Worm (Caenorhabditis elegans): Measurements from ENCODE around the gene F54B3.4.
A peak's percentile ranks its signal among the peaks of the same experiment; 100 is the strongest.

Gene F54B3.4

DNA sequence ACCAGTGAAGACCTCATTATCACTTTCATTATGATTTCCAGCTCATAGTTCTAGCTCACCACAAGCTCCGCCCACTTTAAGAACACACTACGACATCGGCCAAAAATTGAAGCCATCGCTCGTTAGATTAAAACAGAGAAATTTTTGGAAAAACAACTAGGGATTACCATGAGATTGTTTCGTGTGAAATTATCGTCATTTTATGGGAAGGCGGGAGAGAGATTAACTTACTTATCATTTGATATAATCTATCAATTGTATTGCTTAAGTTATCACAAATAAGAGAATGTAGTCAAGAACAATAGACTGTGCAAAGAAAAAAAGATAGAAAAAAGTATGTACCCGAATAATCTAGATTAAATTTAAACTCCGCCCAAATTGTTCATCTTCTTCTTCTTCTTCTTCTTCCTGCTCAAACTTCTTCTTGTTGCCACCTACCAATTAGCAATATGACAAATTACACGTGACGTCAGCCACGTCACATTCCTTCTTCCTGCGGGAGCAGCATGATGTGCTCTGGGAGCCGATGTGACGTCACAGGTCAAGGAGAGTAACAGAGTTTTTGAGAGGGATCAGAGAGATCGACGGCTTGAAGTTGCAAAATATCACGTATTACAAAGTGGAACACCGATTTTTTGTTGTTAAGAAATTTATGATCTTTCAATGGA lies 29.2 kb upstream of the F54B3.4 start, which contains the start of gene nep-26:
TSS of gene nep-26 (minus strand) at position 51 of the 668 bp plus-strand sequence.
- TF ChIP-seq zip-8 (tag; optimal IDR thresholded peaks at IDR 0.05) (peak; percentile 16), unc-62 (GFP tag; optimal IDR thresholded peaks at IDR 0.05) (peak; percentile 54), nhr-12 (tag; optimal IDR thresholded peaks at IDR 0.05) (no peak), ces-1 (GFP tag; optimal IDR thresholded peaks at IDR 0.05) (no peak)

DNA sequence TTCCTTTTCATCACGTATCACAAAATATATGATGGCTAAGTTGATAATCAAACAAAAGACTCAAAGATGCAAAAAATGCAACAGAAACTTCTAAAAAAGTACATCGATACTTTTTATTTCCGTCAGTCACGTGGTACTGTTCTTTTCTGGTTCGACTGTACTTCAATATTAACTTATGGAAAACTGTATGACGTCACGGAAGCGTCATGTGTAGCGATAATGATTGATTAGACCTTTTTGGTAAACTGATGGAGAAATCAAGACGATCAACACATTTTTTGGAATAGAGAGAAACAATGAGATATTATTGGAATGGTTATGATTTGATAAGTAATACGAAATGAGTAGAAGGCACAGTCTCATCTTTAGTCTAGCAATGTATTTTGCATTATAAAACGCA lies 23.3 kb upstream of the F54B3.4 start:
- TF ChIP-seq sptf-1 (tag; optimal IDR thresholded peaks at IDR 0.05) (no peak), lsy-2 (tag; optimal IDR thresholded peaks at IDR 0.05) (no peak), snpc-4 (tag; optimal IDR thresholded peaks at IDR 0.05) (no peak), pha-4 (tag; optimal IDR thresholded peaks at IDR 0.05) (no peak), sem-2 (GFP tag; optimal IDR thresholded peaks at IDR 0.05) (no peak), ces-1 (GFP tag; optimal IDR thresholded peaks at IDR 0.05) (no peak), nhr-237 (tag; optimal IDR thresholded peaks at IDR 0.05) (no peak), ceh-43 (GFP tag; optimal IDR thresholded peaks at IDR 0.05) (no peak), nhr-12 (tag; optimal IDR thresholded peaks at IDR 0.05) (no peak), ztf-11 (tag; optimal IDR thresholded peaks at IDR 0.05) (no peak), elt-3 (tag; optimal IDR thresholded peaks at IDR 0.05) (no peak), nhr-28 (tag; optimal IDR thresholded peaks at IDR 0.05) (no peak), ceh-39 (tag; optimal IDR thresholded peaks at IDR 0.05) (no peak), drap-1 (GFP tag; optimal IDR thresholded peaks at IDR 0.05) (no peak), flh-1 (GFP tag; optimal IDR thresholded peaks at IDR 0.05) (no peak), tbx-8 (GFP tag; optimal IDR thresholded peaks at IDR 0.05) (no peak), nhr-76 (tag; optimal IDR thresholded peaks at IDR 0.05) (no peak)

DNA sequence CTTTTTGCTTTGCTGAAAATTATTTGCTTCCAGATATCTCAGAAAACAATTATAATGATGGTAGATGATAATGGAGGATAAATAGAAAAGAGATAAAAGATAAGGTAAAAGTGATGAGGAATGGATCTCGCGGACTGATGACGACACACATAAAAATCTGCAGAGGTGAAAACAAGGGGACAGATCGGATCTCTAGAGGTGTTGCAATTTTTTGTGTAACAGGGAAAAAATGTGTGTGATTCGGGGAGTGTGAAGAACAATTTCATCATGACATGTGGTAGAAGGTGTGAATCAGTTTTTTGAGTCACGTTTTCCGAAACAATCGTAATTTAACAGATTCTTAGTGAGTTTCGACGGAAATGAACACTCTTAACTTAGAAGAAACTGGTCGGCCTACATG lies 17.9 kb upstream of the F54B3.4 start:
- TF ChIP-seq sem-2 (GFP tag; optimal IDR thresholded peaks at IDR 0.05) (no peak), elt-1 (tag; optimal IDR thresholded peaks at IDR 0.05; ENCODE audit: borderline replicate concordance, insufficient read depth) (peak; percentile 4)

DNA sequence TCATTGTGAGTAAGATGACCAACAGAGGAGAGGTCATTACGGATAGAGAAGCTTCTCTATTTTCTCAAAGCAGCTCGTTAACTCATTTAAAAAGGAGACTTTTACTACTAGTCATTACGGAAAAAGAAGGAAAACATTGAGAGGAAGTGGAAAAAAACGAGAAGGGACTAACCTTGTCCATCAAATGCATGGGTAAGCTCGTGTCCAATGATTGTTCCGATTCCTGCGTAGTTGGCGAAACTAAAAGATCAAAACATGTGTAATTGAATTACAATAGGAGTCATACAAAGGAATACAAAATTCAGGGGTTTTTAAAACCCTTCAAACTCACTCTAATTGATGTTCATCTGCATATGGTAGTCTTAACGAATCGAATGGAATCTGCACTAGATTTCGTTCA lies 14.0 kb upstream of the F54B3.4 start:
- TF ChIP-seq ces-1 (GFP tag; optimal IDR thresholded peaks at IDR 0.05) (peak; percentile 26), ceh-39 (tag; optimal IDR thresholded peaks at IDR 0.05) (no peak)

DNA sequence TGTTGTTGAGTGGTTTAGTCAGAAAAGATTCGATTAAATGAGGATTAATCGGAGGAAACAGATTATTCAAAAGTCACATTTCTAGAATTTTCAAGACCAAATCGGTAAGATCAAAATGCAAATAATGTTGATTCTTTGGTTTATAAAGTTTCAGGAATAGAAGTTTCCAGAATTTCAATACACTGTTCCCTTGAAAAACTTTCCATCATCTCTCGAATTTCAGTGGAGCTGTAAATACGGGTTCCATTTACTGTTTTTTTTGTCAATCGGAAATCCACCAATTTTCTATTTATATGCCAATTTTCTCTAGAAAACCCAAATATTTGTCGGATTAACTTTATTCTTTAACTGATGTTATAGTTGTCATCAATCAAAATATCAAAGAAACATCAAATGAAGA lies 12.2 kb upstream of the F54B3.4 start:
- TF ChIP-seq ceh-83 (GFP tag; optimal IDR thresholded peaks at IDR 0.05) (no peak), lin-32 (GFP tag; optimal IDR thresholded peaks at IDR 0.05) (no peak), unc-62 (GFP tag; optimal IDR thresholded peaks at IDR 0.05) (no peak), nhr-12 (tag; optimal IDR thresholded peaks at IDR 0.05) (no peak), sem-2 (GFP tag; optimal IDR thresholded peaks at IDR 0.05) (no peak), drap-1 (GFP tag; optimal IDR thresholded peaks at IDR 0.05) (no peak), blmp-1 (tag; optimal IDR thresholded peaks at IDR 0.05) (no peak), ztf-11 (tag; optimal IDR thresholded peaks at IDR 0.05) (no peak), pha-4 (tag; optimal IDR thresholded peaks at IDR 0.05) (no peak), tbx-8 (GFP tag; optimal IDR thresholded peaks at IDR 0.05) (no peak), ceh-43 (GFP tag; optimal IDR thresholded peaks at IDR 0.05) (no peak)

DNA sequence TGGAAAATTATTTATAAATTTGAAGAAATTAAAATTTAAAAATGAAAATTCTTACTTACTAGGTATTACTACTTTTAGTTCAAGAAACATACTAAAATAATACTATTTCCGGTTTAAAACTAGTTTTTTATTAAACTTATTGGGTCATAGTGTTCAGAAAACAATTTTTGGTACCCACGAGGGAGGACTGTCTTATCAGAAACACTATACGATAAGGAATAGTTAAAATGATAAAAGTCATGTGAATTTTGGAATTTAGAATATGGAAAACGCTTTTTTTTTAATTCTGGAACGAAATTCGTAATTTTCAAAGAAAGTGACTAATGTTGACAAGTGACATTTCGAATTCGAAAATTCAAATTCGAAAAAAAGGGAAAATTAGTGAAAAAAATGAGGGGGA lies 10.7 kb upstream of the F54B3.4 start:
- no peak for TF ChIP-seq elt-3 (tag; optimal IDR thresholded peaks at IDR 0.05)

DNA sequence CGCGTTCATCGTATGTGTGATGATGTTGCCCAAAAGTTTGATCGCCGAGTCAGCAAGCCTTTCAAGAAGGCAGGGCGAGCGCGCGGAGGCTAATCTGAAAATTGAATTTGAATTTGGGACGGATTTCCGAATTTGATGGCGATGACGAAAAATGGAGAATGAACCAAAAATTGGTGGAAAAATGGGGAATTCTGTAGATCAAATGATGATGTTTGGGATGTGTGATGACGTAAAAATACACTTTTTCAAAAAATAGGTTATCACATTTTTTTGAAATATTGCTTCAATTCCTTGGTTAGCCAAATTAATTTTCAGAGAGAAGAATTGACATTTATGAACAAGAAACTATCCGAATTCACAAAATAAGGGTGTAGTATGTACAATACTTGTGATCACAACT lies 8.6 kb upstream of the F54B3.4 start, which contains the start of gene ZK971.1:
TSS of gene ZK971.1 (minus strand) at position 101 of the 400 bp plus-strand sequence.
- TF ChIP-seq ces-1 (GFP tag; optimal IDR thresholded peaks at IDR 0.05) = peak; percentile 29
- TF ChIP-seq blmp-1 (tag; optimal IDR thresholded peaks at IDR 0.05) = no peak
- TF ChIP-seq zip-8 (tag; optimal IDR thresholded peaks at IDR 0.05) = no peak

DNA sequence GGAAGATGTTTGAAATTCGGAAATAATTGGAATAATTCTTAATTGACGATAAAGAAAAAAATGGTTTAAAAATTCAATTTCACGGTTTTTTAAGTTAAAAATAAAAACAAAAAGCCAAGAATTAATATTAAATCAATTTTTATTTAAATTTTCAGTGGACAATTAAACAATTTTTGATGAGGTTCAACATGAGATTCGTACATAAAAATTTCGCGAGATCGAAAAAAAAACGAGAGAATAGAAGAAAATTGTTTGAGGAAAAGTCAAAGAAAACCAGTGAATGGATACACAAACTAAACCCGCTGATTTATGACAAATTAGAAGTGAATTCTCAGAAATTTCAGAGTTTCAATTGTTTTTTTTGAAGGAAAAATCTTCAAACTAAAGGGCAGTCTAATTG lies 941 bp downstream of the F54B3.4 start, which contains the start of gene F54B3.2:
TSS of gene F54B3.2 (minus strand) at position 101 of the 400 bp plus-strand sequence.
- TF ChIP-seq nhr-2 (tag; optimal IDR thresholded peaks at IDR 0.05) (no peak), ces-1 (GFP tag; optimal IDR thresholded peaks at IDR 0.05) (no peak), elt-3 (tag; optimal IDR thresholded peaks at IDR 0.05) (no peak), M03D4.4 (tag; optimal IDR thresholded peaks at IDR 0.05) (no peak), ceh-43 (GFP tag; optimal IDR thresholded peaks at IDR 0.05) (no peak), lsy-2 (tag; optimal IDR thresholded peaks at IDR 0.05) (no peak), unc-39 (tag; optimal IDR thresholded peaks at IDR 0.05) (no peak), snpc-4 (tag; optimal IDR thresholded peaks at IDR 0.05) (no peak), tbx-8 (GFP tag; optimal IDR thresholded peaks at IDR 0.05) (no peak), nhr-76 (tag; optimal IDR thresholded peaks at IDR 0.05) (no peak), sem-2 (GFP tag; optimal IDR thresholded peaks at IDR 0.05) (no peak), nhr-28 (tag; optimal IDR thresholded peaks at IDR 0.05) (no peak)

All from whole organism, mixed stage, embryonic.